Fruit fly (Drosophila melanogaster) whole organism, prepupa: ENCODE data around the gene GAPsec.
A peak's percentile ranks its signal among the peaks of the same experiment; 100 is the strongest.

Source experiments
- Blimp-1 ChIP-seq: fragments of 200-800 bp; sonication (Bioruptor generic); optimal IDR thresholded peaks from 3 replicates; lab custom pipeline; 2017; ENCODE audit warnings: missing biosample characterization, missing genetic modification characterization, mild to moderate bottlenecking, moderate library complexity, missing genetic modification reagents
- CG10669 ChIP-seq: fragments of 200-800 bp; sonication (Bioruptor generic); optimal IDR thresholded peaks from 3 replicates; lab custom pipeline; 2018; ENCODE audit warnings: missing biosample characterization, mild to moderate bottlenecking, missing genetic modification characterization, moderate library complexity
- CG11294 ChIP-seq: fragments of 200-800 bp; sonication (Bioruptor generic); IDR thresholded peaks from 2 replicates; pipeline ENCODE4 v1.3.6; 2022; ENCODE audit warnings: missing biosample characterization, missing genetic modification characterization
- CG11762 ChIP-seq: fragments of 200-800 bp; sonication (Bioruptor generic); optimal IDR thresholded peaks from 3 replicates; lab custom pipeline; 2016; ENCODE audit warnings: missing biosample characterization, missing genetic modification characterization; ENCODE audit not compliant: insufficient read depth
- CG11902 ChIP-seq: fragments of 200-800 bp; sonication (Bioruptor generic); optimal IDR thresholded peaks from 3 replicates; lab custom pipeline; 2016; ENCODE audit warnings: missing biosample characterization, missing genetic modification characterization
- CG15336 ChIP-seq: fragments of 200-800 bp; sonication (Bioruptor generic); IDR thresholded peaks from 2 replicates; pipeline ENCODE4 v1.3.6; 2022; ENCODE audit warnings: missing biosample characterization, missing genetic modification characterization
- CG16779 ChIP-seq: fragments of 200-800 bp; sonication (Bioruptor generic); optimal IDR thresholded peaks from 3 replicates; lab custom pipeline; 2017; ENCODE audit warnings: missing biosample characterization, mild to moderate bottlenecking, missing genetic modification characterization
- CG3032 ChIP-seq: fragments of 200-800 bp; optimal IDR thresholded peaks from 2 replicates; lab custom pipeline; 2019; ENCODE audit warnings: missing biosample characterization, mild to moderate bottlenecking, missing genetic modification characterization, moderate library complexity
- CG31627 ChIP-seq: fragments of 200-800 bp; sonication (Bioruptor generic); optimal IDR thresholded peaks from 3 replicates; lab custom pipeline; 2016; ENCODE audit warnings: missing biosample characterization, missing genetic modification characterization
- CG32006 ChIP-seq: fragments of 200-800 bp; sonication (Bioruptor generic); optimal IDR thresholded peaks from 3 replicates; lab custom pipeline; 2017; ENCODE audit warnings: missing biosample characterization, mild to moderate bottlenecking, missing genetic modification characterization
- CG34406 ChIP-seq: fragments of 200-800 bp; sonication (Bioruptor generic); optimal IDR thresholded peaks from 3 replicates; lab custom pipeline; 2016; ENCODE audit warnings: missing biosample characterization, missing genetic modification characterization
- CG4318 ChIP-seq: fragments of 200-800 bp; sonication (Bioruptor generic); optimal IDR thresholded peaks from 3 replicates; lab custom pipeline; 2017; ENCODE audit warnings: missing biosample characterization, mild to moderate bottlenecking, missing genetic modification characterization
- CG6163 ChIP-seq: fragments of 200-800 bp; sonication (Bioruptor generic); IDR thresholded peaks from 3 replicates; pipeline ENCODE4 v1.3.6; 2022; ENCODE audit warnings: missing biosample characterization, missing genetic modification characterization
- CG6276 ChIP-seq: fragments of 200-800 bp; sonication (Bioruptor generic); optimal IDR thresholded peaks from 2 replicates; lab custom pipeline; 2017; ENCODE audit warnings: missing biosample characterization, mild to moderate bottlenecking, missing genetic modification characterization
- CG6792 ChIP-seq: fragments of 200-800 bp; sonication (Bioruptor generic); optimal IDR thresholded peaks from 3 replicates; lab custom pipeline; 2016; ENCODE audit warnings: missing biosample characterization, missing genetic modification characterization
- CG6808 ChIP-seq: fragments of 200-800 bp; sonication (Bioruptor generic); optimal IDR thresholded peaks from 3 replicates; lab custom pipeline; 2017; ENCODE audit warnings: missing biosample characterization, missing genetic modification characterization, mild to moderate bottlenecking, moderate library complexity, missing genetic modification reagents
- CG6854 ChIP-seq: fragments of 200-800 bp; sonication (Bioruptor generic); optimal IDR thresholded peaks from 2 replicates; lab custom pipeline; 2017; ENCODE audit warnings: missing biosample characterization, mild to moderate bottlenecking, missing genetic modification characterization
- CG8119 ChIP-seq: fragments of 200-800 bp; sonication (Bioruptor generic); IDR thresholded peaks from 3 replicates; pipeline ENCODE4 v1.3.6; 2022; ENCODE audit warnings: missing biosample characterization, missing genetic modification characterization
- CG8319 ChIP-seq: fragments of 200-800 bp; sonication (Bioruptor generic); optimal IDR thresholded peaks from 3 replicates; lab custom pipeline; 2016; ENCODE audit warnings: missing biosample characterization, missing genetic modification characterization
- CG9139 ChIP-seq: fragments of 200-800 bp; sonication (Bioruptor generic); optimal IDR thresholded peaks from 3 replicates; lab custom pipeline; 2017; ENCODE audit warnings: missing biosample characterization, mild to moderate bottlenecking, missing genetic modification characterization
- Eip75B ChIP-seq: fragments of 200-800 bp; sonication (Bioruptor generic); optimal IDR thresholded peaks from 3 replicates; lab custom pipeline; 2016; ENCODE audit warnings: missing biosample characterization, missing genetic modification characterization
- Eip78C ChIP-seq: fragments of 200-800 bp; sonication (Bioruptor generic); peaks from one replicate; lab custom pipeline; 2016; ENCODE audit warnings: missing biosample characterization, missing genetic modification characterization
- Eip93F ChIP-seq: fragments of 200-800 bp; sonication (Bioruptor generic); optimal IDR thresholded peaks from 2 replicates; lab custom pipeline; 2016; ENCODE audit warnings: missing biosample characterization, mild to moderate bottlenecking, missing genetic modification characterization
- Ets21C ChIP-seq: fragments of 200-800 bp; sonication (Bioruptor generic); optimal IDR thresholded peaks from 3 replicates; lab custom pipeline; 2016; ENCODE audit warnings: missing biosample characterization, missing genetic modification characterization
- Gug ChIP-seq: fragments of 200-800 bp; sonication (Bioruptor generic); IDR thresholded peaks from 2 replicates; pipeline ENCODE4 v1.3.6; 2022; ENCODE audit warnings: missing biosample characterization, missing genetic modification characterization
- Hr38 ChIP-seq: sonication (Bioruptor generic); optimal IDR thresholded peaks from 2 replicates; lab custom pipeline; 2016; ENCODE audit warnings: missing biosample characterization, missing genetic modification characterization
- Hr39 ChIP-seq: fragments of 200-800 bp; sonication (Bioruptor generic); optimal IDR thresholded peaks from 2 replicates; lab custom pipeline; 2016; ENCODE audit warnings: missing biosample characterization, missing genetic modification characterization
- Hr4 ChIP-seq: fragments of 200-800 bp; sonication (Bioruptor generic); optimal IDR thresholded peaks from 3 replicates; lab custom pipeline; 2016; ENCODE audit warnings: missing biosample characterization, missing genetic modification characterization
- Lpt ChIP-seq: fragments of 200-800 bp; sonication (Bioruptor generic); optimal IDR thresholded peaks from 3 replicates; lab custom pipeline; 2016; ENCODE audit warnings: missing biosample characterization, missing genetic modification characterization
- Met ChIP-seq: fragments of 200-800 bp; sonication (Bioruptor generic); optimal IDR thresholded peaks from 3 replicates; lab custom pipeline; 2016; ENCODE audit warnings: missing biosample characterization, missing genetic modification characterization
- Sox102F ChIP-seq: fragments of 200-800 bp; sonication (Bioruptor generic); optimal IDR thresholded peaks from 2 replicates; lab custom pipeline; 2016; ENCODE audit warnings: missing biosample characterization, mild to moderate bottlenecking, missing genetic modification characterization
- Sox15 ChIP-seq: fragments of 200-800 bp; sonication (Bioruptor generic); optimal IDR thresholded peaks from 3 replicates; lab custom pipeline; 2016; ENCODE audit warnings: missing biosample characterization, missing genetic modification characterization
- achi ChIP-seq: fragments of 200-800 bp; sonication (Bioruptor generic); optimal IDR thresholded peaks from 3 replicates; lab custom pipeline; 2016; ENCODE audit warnings: missing biosample characterization, missing genetic modification characterization
- acj6 ChIP-seq: fragments of 200-800 bp; sonication (Bioruptor generic); optimal IDR thresholded peaks from 3 replicates; lab custom pipeline; 2016; ENCODE audit warnings: missing biosample characterization, missing genetic modification characterization
- cyc ChIP-seq: fragments of 200-800 bp; sonication (Bioruptor generic); optimal IDR thresholded peaks from 3 replicates; lab custom pipeline; 2016; ENCODE audit warnings: missing biosample characterization, missing genetic modification characterization
- dac ChIP-seq: fragments of 200-800 bp; sonication (Bioruptor generic); optimal IDR thresholded peaks from 2 replicates; lab custom pipeline; 2017; ENCODE audit warnings: missing biosample characterization, mild to moderate bottlenecking, missing genetic modification characterization
- dsx ChIP-seq: fragments of 200-800 bp; optimal IDR thresholded peaks from 3 replicates; lab custom pipeline; 2019; ENCODE audit warnings: missing biosample characterization, mild to moderate bottlenecking, missing genetic modification characterization, moderate library complexity; ENCODE audit not compliant: poor library complexity, severe bottlenecking
- eg ChIP-seq: fragments of 200-800 bp; sonication (Bioruptor generic); IDR thresholded peaks from 3 replicates; pipeline ENCODE4 v1.3.6; 2022; ENCODE audit warnings: missing biosample characterization, missing genetic modification characterization
- esn ChIP-seq: fragments of 200-800 bp; sonication (Bioruptor generic); optimal IDR thresholded peaks from 2 replicates; lab custom pipeline; 2016; ENCODE audit warnings: missing biosample characterization, mild to moderate bottlenecking, missing genetic modification characterization, moderate library complexity
- fd59A ChIP-seq: fragments of 200-800 bp; sonication (Bioruptor generic); optimal IDR thresholded peaks from 2 replicates; lab custom pipeline; 2017; ENCODE audit warnings: missing biosample characterization, mild to moderate bottlenecking, missing genetic modification characterization, missing genetic modification reagents
- fd85E ChIP-seq: fragments of 200-800 bp; sonication (Bioruptor generic); optimal IDR thresholded peaks from 3 replicates; lab custom pipeline; 2016; ENCODE audit warnings: missing biosample characterization, missing genetic modification characterization
- fkh ChIP-seq: fragments of 200-800 bp; sonication (Bioruptor generic); optimal IDR thresholded peaks from 3 replicates; lab custom pipeline; 2017; ENCODE audit warnings: missing biosample characterization, mild to moderate bottlenecking, missing genetic modification characterization, moderate library complexity
- lz ChIP-seq: fragments of 200-800 bp; sonication (Bioruptor generic); optimal IDR thresholded peaks from 3 replicates; lab custom pipeline; 2016; ENCODE audit warnings: missing biosample characterization, missing genetic modification characterization
- net ChIP-seq: fragments of 200-800 bp; sonication (Bioruptor generic); optimal IDR thresholded peaks from 3 replicates; lab custom pipeline; 2016; ENCODE audit warnings: missing biosample characterization, missing genetic modification characterization
- pdm3 ChIP-seq: fragments of 200-800 bp; sonication (Bioruptor generic); optimal IDR thresholded peaks from 3 replicates; lab custom pipeline; 2016; ENCODE audit warnings: missing biosample characterization, missing genetic modification characterization
- salr ChIP-seq, 2 experiments: fragments of 200-800 bp; sonication (Bioruptor generic); optimal IDR thresholded peaks; 3 replicates each; lab custom pipeline; 2016 to 2018; ENCODE audit warnings: missing biosample characterization in 2 of 2, missing genetic modification characterization in 2 of 2, mild to moderate bottlenecking in 1 of 2
- ss ChIP-seq, 2 experiments: fragments of 200-800 bp; sonication (Bioruptor generic); optimal IDR thresholded peaks; 2 replicates in 1 of 2; 3 replicates in 1 of 2; lab custom pipeline; 2017 to 2018; ENCODE audit warnings: mild to moderate bottlenecking in 2 of 2, missing biosample characterization in 2 of 2, missing genetic modification characterization in 2 of 2, moderate library complexity in 1 of 2
- svp ChIP-seq: fragments of 200-800 bp; sonication (Bioruptor generic); peaks from one replicate; lab custom pipeline; 2016; ENCODE audit warnings: missing biosample characterization, missing genetic modification characterization
- topi ChIP-seq: fragments of 200-800 bp; sonication (Bioruptor generic); optimal IDR thresholded peaks from 3 replicates; lab custom pipeline; 2016; ENCODE audit warnings: missing biosample characterization, missing genetic modification characterization
- vri ChIP-seq: fragments of 200-800 bp; sonication (Bioruptor generic); optimal IDR thresholded peaks from 3 replicates; lab custom pipeline; 2016; ENCODE audit warnings: missing biosample characterization, mild to moderate bottlenecking, missing genetic modification characterization

The GAPsec gene

DNA sequence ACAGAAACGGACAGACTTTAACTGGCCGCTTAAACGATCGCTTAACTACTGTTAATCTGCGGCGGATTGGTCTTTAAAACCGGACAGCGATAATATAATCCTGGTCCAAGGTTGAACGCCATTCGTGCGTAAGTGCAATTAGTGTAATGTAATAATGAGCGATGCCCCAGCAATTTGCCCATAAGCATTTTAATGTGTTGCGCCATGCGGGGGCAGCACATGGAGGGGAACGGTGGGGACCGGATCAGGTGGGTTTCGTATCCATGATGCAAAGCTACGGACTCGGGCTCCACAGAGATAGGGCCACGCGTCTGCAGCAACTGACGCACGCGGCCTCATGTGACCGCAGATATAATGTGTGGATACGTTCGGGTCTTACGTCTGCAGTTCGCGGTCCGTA, 34.1 kb upstream of the GAPsec start:
- TF ChIP-seq CG10669 (GFP tag; lab: Kevin White, UChicago) (no peak), ss (GFP tag; optimal IDR thresholded peaks at IDR 0.05; lab: Kevin White, UChicago) (peak in 1 of 2 experiments; percentile 79)

DNA sequence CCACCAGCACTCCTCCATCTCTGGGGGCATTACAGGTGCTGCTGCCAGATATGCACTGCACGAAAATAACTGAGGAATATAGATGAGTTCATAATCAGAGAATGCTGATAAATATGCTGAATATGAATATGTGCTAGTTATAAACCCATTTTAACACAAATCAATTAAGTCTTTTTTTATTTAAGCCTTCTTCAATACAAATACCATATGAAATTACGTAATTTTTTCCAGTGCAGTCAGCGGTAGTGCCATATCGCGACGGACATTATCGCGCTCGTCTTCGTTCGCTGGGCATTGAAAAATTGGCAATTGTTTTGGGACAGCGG, 33.7 kb upstream of the GAPsec start:
- TF ChIP-seq CG8319 (peak; percentile 77), CG31627 (GFP tag; lab: Kevin White, UChicago) (peak; percentile 79), Hr38 (GFP tag; lab: Kevin White, UChicago) (no peak), dac (no peak), lz (GFP tag; lab: Kevin White, UChicago) (peak; percentile 89), topi (GFP tag; lab: Kevin White, UChicago) (peak; percentile 91), CG6276 (GFP tag; lab: Kevin White, UChicago) (peak; percentile 53), Eip75B (GFP tag; lab: Kevin White, UChicago) (peak; percentile 92), Hr4 (GFP tag; lab: Kevin White, UChicago) (peak; percentile 50), Met (GFP tag; lab: Kevin White, UChicago) (peak; percentile 86), CG15336 (peak; percentile 73), svp (GFP tag; lab: Kevin White, UChicago) (peak; percentile 97), CG16779 (tag; lab: Kevin White, UChicago) (peak; percentile 78), CG34406 (GFP tag; lab: Kevin White, UChicago) (peak; percentile 87), CG6163 (GFP tag; lab: Robert Waterston, UW) (peak; percentile 89), fkh (GFP tag; lab: Kevin White, UChicago) (no peak), vri (GFP tag; lab: Kevin White, UChicago) (peak; percentile 72), Ets21C (peak; percentile 79), Sox102F (peak; percentile 81), net (peak; percentile 81), dsx (GFP tag; lab: Kevin White, UChicago) (peak; percentile 91), ss (GFP tag; optimal IDR thresholded peaks at IDR 0.05; lab: Kevin White, UChicago) (peak; percentile 81 to 93), CG11902 (GFP tag; lab: Kevin White, UChicago) (peak; percentile 90), fd85E (GFP tag; lab: Kevin White, UChicago) (peak; percentile 28), Eip93F (GFP tag; lab: Kevin White, UChicago) (peak; percentile 76), CG10669 (GFP tag; lab: Kevin White, UChicago) (peak; percentile 86), CG8119 (GFP tag; lab: Robert Waterston, UW) (peak; percentile 52; the same call in 2 of the 3 replicates), cyc (GFP tag; lab: Kevin White, UChicago) (peak; percentile 91), salr (GFP tag; optimal IDR thresholded peaks at IDR 0.05; lab: Kevin White, UChicago) (peak in 1 of 2 experiments; percentile 73), eg (GFP tag; lab: Robert Waterston, UW) (peak; percentile 71), acj6 (GFP tag; lab: Kevin White, UChicago) (peak; percentile 81), CG32006 (peak; percentile 52), Hr39 (GFP tag; lab: Kevin White, UChicago) (peak; percentile 86), Blimp-1 (peak; percentile 53), Lpt (GFP tag; lab: Kevin White, UChicago) (no peak), CG4318 (GFP tag; lab: Kevin White, UChicago) (no peak), fd59A (peak; percentile 84), pdm3 (GFP tag; lab: Kevin White, UChicago) (peak; percentile 82), Gug (GFP tag; lab: Robert Waterston, UW) (peak; percentile 36; the same call in 1 of the 2 replicates), CG6808 (GFP tag; lab: Kevin White, UChicago) (peak; percentile 88), CG6792 (peak; percentile 90), Eip78C (GFP tag; lab: Kevin White, UChicago) (peak; percentile 98), esn (GFP tag; lab: Kevin White, UChicago) (peak; percentile 89), CG6854 (peak; percentile 60), achi (GFP tag; lab: Kevin White, UChicago) (peak; percentile 79), CG11762 (peak; percentile 86), CG9139 (GFP tag; lab: Kevin White, UChicago) (peak; percentile 64), CG3032 (tag; lab: Kevin White, UChicago) (peak; percentile 93), CG11294 (GFP tag; lab: Robert Waterston, UW) (peak; percentile 74), Sox15 (GFP tag; lab: Kevin White, UChicago) (peak; percentile 81)
